Worm (Caenorhabditis elegans): ENCODE data around the gene fbxb-105.

fbxb-105 gene

ce11 chrII:2772166-2772565, 1.5 kb upstream of the fbxb-105 start, which contains the start of gene sdz-10:
TSS of gene sdz-10 (minus strand) at chrII:2772266.
- TF ChIP-seq daf-12 (tag; optimal IDR thresholded peaks at IDR 0.05) (no peak), lim-7 (GFP tag; IDR thresholded peaks at IDR 0.05) (no peak), ceh-32 (tag; optimal IDR thresholded peaks at IDR 0.05; ENCODE audit: poor library complexity) (no peak), rbr-2 (tag; optimal IDR thresholded peaks at IDR 0.05) (no peak), daf-16 (GFP tag; optimal IDR thresholded peaks at IDR 0.05) (no peak), daf-16 (tag; optimal IDR thresholded peaks at IDR 0.05) (no peak), mxl-3 (GFP tag; optimal IDR thresholded peaks at IDR 0.05) (no peak), Y5F2A.4 (GFP tag; optimal IDR thresholded peaks at IDR 0.05) (no peak), lin-38 (GFP tag; IDR thresholded peaks at IDR 0.05) (no peak), aly-2 (tag; optimal IDR thresholded peaks at IDR 0.05) (no peak), jun-1 (tag; optimal IDR thresholded peaks at IDR 0.05) (no peak), php-3 (GFP tag; IDR thresholded peaks at IDR 0.05) (no peak), hif-1 (tag; optimal IDR thresholded peaks at IDR 0.05) (no peak), hmg-1.1 (GFP tag; IDR thresholded peaks at IDR 0.05) (no peak), tra-1 (GFP tag; IDR thresholded peaks at IDR 0.05) (no peak), nhr-48 (tag; optimal IDR thresholded peaks at IDR 0.05) (no peak), snpc-1.2 (GFP tag; IDR thresholded peaks at IDR 0.05) (no peak), hlh-30 (tag; optimal IDR thresholded peaks at IDR 0.05; ENCODE audit: insufficient read depth) (no peak), dmd-6 (GFP tag; IDR thresholded peaks at IDR 0.05) (no peak), mes-2 (tag; optimal IDR thresholded peaks at IDR 0.05; ENCODE audit: poor library complexity, severe bottlenecking) (no peak), nhr-42 (GFP tag; IDR thresholded peaks at IDR 0.05) (no peak)

- TF ChIP-seq dve-1 (tag; optimal IDR thresholded peaks at IDR 0.05; ENCODE audit: insufficient read depth) (no peak), nhr-111 (GFP tag; optimal IDR thresholded peaks at IDR 0.05) (no peak), daf-16 (GFP tag; optimal IDR thresholded peaks at IDR 0.05) (peak in 1 of 2 experiments; percentile 36), daf-16 (tag; optimal IDR thresholded peaks at IDR 0.05) (no peak), spr-3 (GFP tag; optimal IDR thresholded peaks at IDR 0.05) (no peak), arid-1 (GFP tag; conservative IDR thresholded peaks at IDR 0.05) (no peak)
Observed at ce11 chrII:2769021-2769420, 1.7 kb downstream of the fbxb-105 start, which contains the start of gene F08D12.7. TSS of gene F08D12.7 (minus strand) at chrII:2769121.

ce11 chrII:2766331-2766730, 4.4 kb downstream of the fbxb-105 start, which contains the start of gene F08D12.15:
TSS of gene F08D12.15 (plus strand) at chrII:2766631.
- TF ChIP-seq R02D3.7 (tag; optimal IDR thresholded peaks at IDR 0.05) (no peak), madf-9 (GFP tag; conservative IDR thresholded peaks at IDR 0.05) (no peak), mxl-3 (GFP tag; optimal IDR thresholded peaks at IDR 0.05) (no peak), daf-19 (GFP tag; conservative IDR thresholded peaks at IDR 0.05) (no peak), lin-15B (tag; optimal IDR thresholded peaks at IDR 0.05) (no peak), T20F7.1 (GFP tag; optimal IDR thresholded peaks at IDR 0.05) (no peak), hmg-1.1 (GFP tag; IDR thresholded peaks at IDR 0.05) (no peak), fkh-10 (GFP tag; optimal IDR thresholded peaks at IDR 0.05) (no peak), duxl-1 (tag; optimal IDR thresholded peaks at IDR 0.05; ENCODE audit: poor library complexity) (no peak)

ce11 chrII:2764664-2765063, 6.0 kb downstream of the fbxb-105 start, which contains the start of gene fbxb-108:
TSS of gene fbxb-108 (plus strand) at chrII:2764964.
- no peak for TF ChIP-seq nhr-25 (tag; optimal IDR thresholded peaks at IDR 0.05; ENCODE audit: borderline replicate concordance, insufficient read depth)

- TF ChIP-seq zip-2 (tag; optimal IDR thresholded peaks at IDR 0.05), result no peak
- TF ChIP-seq nhr-42 (GFP tag; IDR thresholded peaks at IDR 0.05), result no peak
- TF ChIP-seq unc-130 (GFP tag; optimal IDR thresholded peaks at IDR 0.05), result no peak
- TF ChIP-seq spr-3 (GFP tag; optimal IDR thresholded peaks at IDR 0.05), result no peak
- no peak for TF ChIP-seq hlh-30 (tag; optimal IDR thresholded peaks at IDR 0.05; ENCODE audit: insufficient read depth)
- no peak for TF ChIP-seq cey-2 (tag; optimal IDR thresholded peaks at IDR 0.05; ENCODE audit: borderline replicate concordance, insufficient read depth)
- TF ChIP-seq mep-1 (tag; optimal IDR thresholded peaks at IDR 0.05), result no peak
- TF ChIP-seq egl-27 (tag; optimal IDR thresholded peaks at IDR 0.05), result no peak
- no peak for TF ChIP-seq zfp-2 (tag; optimal IDR thresholded peaks at IDR 0.05)
- no peak for TF ChIP-seq zip-11 (GFP tag; IDR thresholded peaks at IDR 0.05)
Observed at ce11 chrII:2762108-2762507, 8.6 kb downstream of the fbxb-105 start, which contains the start of gene fbxb-106. TSS of gene fbxb-106 (plus strand) at chrII:2762408.
